Worm (Caenorhabditis elegans) whole organism, L2 larva: ENCODE results near the gene C44B7.7.
A peak's percentile ranks its signal among the peaks of the same experiment; 100 is the strongest.

ENCODE experiments used
- C34F6.9 ChIP-seq: fragments of 150-350 bp; optimal IDR thresholded peaks from 2 replicates; lab custom pipeline; 2014; ENCODE audit warnings: missing biosample characterization, missing genetic modification characterization
- F13H6.1 ChIP-seq: sonication (generic microtip); optimal IDR thresholded peaks from 2 replicates; lab custom pipeline; 2016; ENCODE audit warnings: missing genetic modification characterization, missing compliant biosample characterization
- Y55F3AM.14 ChIP-seq: fragments of 200-800 bp; sonication (Bioruptor generic); optimal IDR thresholded peaks from 2 replicates; lab custom pipeline; 2018; ENCODE audit warnings: mild to moderate bottlenecking, missing genetic modification characterization, missing compliant biosample characterization
- alr-1 ChIP-seq: fragments of 150-350 bp; optimal IDR thresholded peaks from 2 replicates; lab custom pipeline; 2014; ENCODE audit warnings: missing biosample characterization, missing genetic modification characterization
- aly-2 ChIP-seq: fragments of 150-350 bp; optimal IDR thresholded peaks from 2 replicates; lab custom pipeline; 2014; ENCODE audit warnings: missing biosample characterization, missing genetic modification characterization
- ama-1 ChIP-seq: fragments of 150-350 bp; optimal IDR thresholded peaks from 2 replicates; lab custom pipeline; 2018; ENCODE audit warnings: inconsistent platforms
- blmp-1 ChIP-seq: sonication (generic microtip); optimal IDR thresholded peaks from 2 replicates; lab custom pipeline; 2017; ENCODE audit warnings: missing genetic modification characterization, mild to moderate bottlenecking, missing compliant biosample characterization, antibody characterized with exemption, moderate library complexity; ENCODE audit not compliant: insufficient read depth
- ceh-16 ChIP-seq: fragments of 150-350 bp; optimal IDR thresholded peaks from 2 replicates; lab custom pipeline; 2014; ENCODE audit warnings: missing biosample characterization, missing genetic modification characterization
- ceh-82 ChIP-seq: fragments of 150-350 bp; optimal IDR thresholded peaks from 2 replicates; lab custom pipeline; 2014; ENCODE audit warnings: missing biosample characterization, missing genetic modification characterization
- crh-2 ChIP-seq: sonication (generic microtip); optimal IDR thresholded peaks from 2 replicates; lab custom pipeline; 2017; ENCODE audit warnings: missing biosample characterization, missing genetic modification characterization
- dmd-4 ChIP-seq: sonication (generic microtip); optimal IDR thresholded peaks from 2 replicates; lab custom pipeline; 2017; ENCODE audit warnings: missing biosample characterization, missing genetic modification characterization
- egl-27 ChIP-seq: sonication (generic microtip); optimal IDR thresholded peaks from 3 replicates; lab custom pipeline; 2017; ENCODE audit warnings: missing biosample characterization, missing genetic modification reagents, missing genetic modification characterization
- elt-1 ChIP-seq: fragments of 150-350 bp; optimal IDR thresholded peaks from 2 replicates; lab custom pipeline; 2014; ENCODE audit warnings: missing biosample characterization, missing genetic modification characterization
- elt-3 ChIP-seq: sonication (generic microtip); optimal IDR thresholded peaks from 2 replicates; lab custom pipeline; 2017; ENCODE audit warnings: missing biosample characterization, missing genetic modification characterization
- fos-1 ChIP-seq: fragments of 150-350 bp; optimal IDR thresholded peaks from 2 replicates; lab custom pipeline; 2014; ENCODE audit warnings: missing biosample characterization, missing genetic modification characterization
- gmeb-1 ChIP-seq: fragments of 150-350 bp; optimal IDR thresholded peaks from 2 replicates; lab custom pipeline; 2014; ENCODE audit warnings: missing biosample characterization, missing genetic modification characterization
- lin-11 ChIP-seq: fragments of 150-350 bp; sonication (generic microtip); optimal IDR thresholded peaks from 2 replicates; lab custom pipeline; 2014; ENCODE audit warnings: missing biosample characterization, missing genetic modification characterization, inconsistent platforms, mixed read lengths
- lin-13 ChIP-seq: fragments of 150-350 bp; optimal IDR thresholded peaks from 2 replicates; lab custom pipeline; 2014; ENCODE audit warnings: missing biosample characterization, missing genetic modification reagents, missing genetic modification characterization
- lsy-2 ChIP-seq, 2 experiments: fragments of 150-350 bp in 1 of 2; sonication (generic microtip) in 1 of 2; optimal IDR thresholded peaks; 2 replicates each; lab custom pipeline; 2014 to 2017; ENCODE audit warnings: missing biosample characterization in 2 of 2, missing genetic modification characterization in 2 of 2
- mab-5 ChIP-seq: fragments of 150-350 bp; optimal IDR thresholded peaks from 2 replicates; lab custom pipeline; 2014; ENCODE audit warnings: missing biosample characterization, missing genetic modification characterization
- mbf-1 ChIP-seq: sonication (generic microtip); optimal IDR thresholded peaks from 2 replicates; lab custom pipeline; 2017; ENCODE audit warnings: missing biosample characterization, missing genetic modification characterization
- nhr-11 ChIP-seq: fragments of 150-350 bp; optimal IDR thresholded peaks from 2 replicates; lab custom pipeline; 2014; ENCODE audit warnings: missing biosample characterization, missing genetic modification characterization
- nhr-129 ChIP-seq: fragments of 150-350 bp; optimal IDR thresholded peaks from 2 replicates; lab custom pipeline; 2014; ENCODE audit warnings: missing biosample characterization, missing genetic modification characterization
- nhr-21 ChIP-seq: fragments of 150-350 bp; optimal IDR thresholded peaks from 2 replicates; lab custom pipeline; 2014; ENCODE audit warnings: missing biosample characterization, missing genetic modification characterization
- nhr-23 ChIP-seq: fragments of 150-350 bp; optimal IDR thresholded peaks from 2 replicates; lab custom pipeline; 2014; ENCODE audit warnings: missing biosample characterization, missing genetic modification reagents, missing genetic modification characterization
- nhr-237 ChIP-seq: fragments of 150-350 bp; optimal IDR thresholded peaks from 2 replicates; lab custom pipeline; 2014; ENCODE audit warnings: missing biosample characterization, missing genetic modification characterization
- nhr-25 ChIP-seq: fragments of 150-350 bp; sonication (generic microtip); optimal IDR thresholded peaks from 3 replicates; lab custom pipeline; 2014; ENCODE audit warnings: missing biosample characterization, missing genetic modification characterization
- nhr-6 ChIP-seq: fragments of 150-350 bp; optimal IDR thresholded peaks from 2 replicates; lab custom pipeline; 2014; ENCODE audit warnings: missing biosample characterization, missing genetic modification characterization
- nhr-77 ChIP-seq: fragments of 150-350 bp; optimal IDR thresholded peaks from 2 replicates; lab custom pipeline; 2014; ENCODE audit warnings: missing biosample characterization, missing genetic modification characterization
- peb-1 ChIP-seq: fragments of 150-350 bp; optimal IDR thresholded peaks from 2 replicates; lab custom pipeline; 2014; ENCODE audit warnings: missing biosample characterization, missing genetic modification characterization
- sem-4 ChIP-seq: fragments of 150-350 bp; optimal IDR thresholded peaks from 2 replicates; lab custom pipeline; 2014; ENCODE audit warnings: missing biosample characterization, missing genetic modification reagents, missing genetic modification characterization
- skn-1 ChIP-seq: sonication (generic microtip); optimal IDR thresholded peaks from 2 replicates; lab custom pipeline; 2017; ENCODE audit warnings: missing biosample characterization, missing genetic modification characterization
- sma-3 ChIP-seq: sonication (generic microtip); optimal IDR thresholded peaks from 2 replicates; lab custom pipeline; 2016; ENCODE audit warnings: missing genetic modification reagents, missing genetic modification characterization, missing compliant biosample characterization
- sma-9 ChIP-seq, 2 experiments: fragments of 150-350 bp in 1 of 2; sonication (generic microtip) in 1 of 2; optimal IDR thresholded peaks; 2 replicates each; lab custom pipeline; 2014 to 2016; ENCODE audit warnings: missing genetic modification characterization in 2 of 2, mild to moderate bottlenecking in 1 of 2, missing biosample characterization in 1 of 2, missing compliant biosample characterization in 1 of 2, missing genetic modification reagents in 1 of 2, moderate library complexity in 1 of 2
- snpc-4 ChIP-seq: fragments of 150-350 bp; optimal IDR thresholded peaks from 2 replicates; lab custom pipeline; 2014; ENCODE audit warnings: missing biosample characterization, missing genetic modification characterization
- unc-55 ChIP-seq: fragments of 150-350 bp; sonication (generic microtip); optimal IDR thresholded peaks from 3 replicates; lab custom pipeline; 2014; ENCODE audit warnings: missing biosample characterization, missing genetic modification reagents, missing genetic modification characterization
- unc-62 ChIP-seq: fragments of 150-350 bp; optimal IDR thresholded peaks from 2 replicates; lab custom pipeline; 2014; ENCODE audit warnings: missing biosample characterization, missing genetic modification reagents, missing genetic modification characterization
- ztf-1 ChIP-seq: fragments of 200-800 bp; sonication (Bioruptor generic); conservative IDR thresholded peaks from 2 replicates; pipeline ENCODE4 v1.3.6; 2022; ENCODE audit warnings: missing genetic modification characterization, missing compliant biosample characterization
- ztf-4 ChIP-seq: fragments of 150-350 bp; optimal IDR thresholded peaks from 2 replicates; lab custom pipeline; 2014; ENCODE audit warnings: missing biosample characterization, missing genetic modification characterization

Gene C44B7.7

ce11 chrII:6846723-6847122 lies 33.2 kb downstream of the C44B7.7 start:
- TF ChIP-seq nhr-21 (tag; lab: Kevin White, UChicago), result no peak

- TF ChIP-seq nhr-11 (tag; lab: Kevin White, UChicago), result no peak
- no peak for TF ChIP-seq nhr-6 (tag; lab: Kevin White, UChicago)
- TF ChIP-seq nhr-21 (tag; lab: Kevin White, UChicago), result no peak
- TF ChIP-seq nhr-237 (tag; lab: Kevin White, UChicago), result no peak
- peak; percentile 74 for TF ChIP-seq egl-27 (tag; lab: Kevin White, UChicago)
- TF ChIP-seq blmp-1 (tag; lab: Kevin White, UChicago), result peak; percentile 42
- no peak for TF ChIP-seq nhr-129
- TF ChIP-seq C34F6.9, result peak; percentile 6
- TF ChIP-seq fos-1 (tag; lab: Kevin White, UChicago), result peak; percentile 29
- no peak for TF ChIP-seq sma-3 (GFP tag; lab: Kevin White, UChicago)
- TF ChIP-seq lsy-2 (tag; optimal IDR thresholded peaks at IDR 0.05; lab: Kevin White, UChicago), result peak in 1 of 2 experiments; percentile 18
- TF ChIP-seq lin-11 (tag; lab: Kevin White, UChicago), result no peak
- peak; percentile 3 for TF ChIP-seq nhr-25 (tag; lab: Kevin White, UChicago)
- TF ChIP-seq gmeb-1, result peak; percentile 18
These were observed 34.9 kb downstream of the C44B7.7 start for ce11 chrII:6845006-6845459.

ce11 chrII:6844227-6845005 lies 35.6 kb downstream of the C44B7.7 start:
- TF ChIP-seq F13H6.1 (tag; lab: Kevin White, UChicago) (no peak), nhr-129 (peak; percentile 24), Y55F3AM.14 (GFP tag; lab: Kevin White, UChicago) (no peak), C34F6.9 (peak; percentile 30), lin-11 (tag; lab: Kevin White, UChicago) (no peak), lsy-2 (tag; optimal IDR thresholded peaks at IDR 0.05; lab: Kevin White, UChicago) (peak in 1 of 2 experiments; percentile 31), sma-9 (GFP tag; optimal IDR thresholded peaks at IDR 0.05; lab: Kevin White, UChicago) (peak; percentile 5), sma-9 (tag; optimal IDR thresholded peaks at IDR 0.05; lab: Kevin White, UChicago) (no peak), egl-27 (tag; lab: Kevin White, UChicago) (peak; percentile 47), unc-62 (no peak), lin-13 (no peak), unc-55 (GFP tag; lab: Kevin White, UChicago) (peak; percentile 38), nhr-77 (tag; lab: Kevin White, UChicago) (no peak), sma-3 (GFP tag; lab: Kevin White, UChicago) (no peak), mbf-1 (tag; lab: Kevin White, UChicago) (no peak), crh-2 (tag; lab: Kevin White, UChicago) (peak; percentile 20), peb-1 (tag; lab: Kevin White, UChicago) (no peak), nhr-21 (tag; lab: Kevin White, UChicago) (no peak), skn-1 (no peak)

- TF ChIP-seq ztf-4 (tag; lab: Kevin White, UChicago), result no peak
- no peak for TF ChIP-seq ama-1 (lab: Kevin White, UChicago)
- TF ChIP-seq ztf-1 (GFP tag; lab: Robert Waterston, UW), result no peak
- TF ChIP-seq sem-4, result no peak
- no peak for TF ChIP-seq mbf-1 (tag; lab: Kevin White, UChicago)
- no peak for TF ChIP-seq snpc-4 (tag; lab: Kevin White, UChicago)
- TF ChIP-seq Y55F3AM.14 (GFP tag; lab: Kevin White, UChicago), result no peak
- no peak for TF ChIP-seq blmp-1 (tag; lab: Kevin White, UChicago)
- TF ChIP-seq nhr-11 (tag; lab: Kevin White, UChicago), result no peak
- no peak for TF ChIP-seq elt-1 (tag; lab: Kevin White, UChicago)
- TF ChIP-seq alr-1 (tag; lab: Kevin White, UChicago), result no peak
- TF ChIP-seq nhr-25 (tag; lab: Kevin White, UChicago), result peak; percentile 6
- TF ChIP-seq elt-3 (tag; lab: Kevin White, UChicago), result no peak
- TF ChIP-seq lsy-2 (tag; optimal IDR thresholded peaks at IDR 0.05; lab: Kevin White, UChicago), result no peak
- TF ChIP-seq dmd-4 (tag; lab: Kevin White, UChicago), result no peak
- TF ChIP-seq fos-1 (tag; lab: Kevin White, UChicago), result no peak
- TF ChIP-seq sma-9 (GFP tag; optimal IDR thresholded peaks at IDR 0.05; lab: Kevin White, UChicago), result peak; percentile 47
- no peak for TF ChIP-seq sma-9 (tag; optimal IDR thresholded peaks at IDR 0.05; lab: Kevin White, UChicago)
- TF ChIP-seq mab-5 (tag; lab: Kevin White, UChicago), result peak; percentile 9
- no peak for TF ChIP-seq aly-2 (tag; lab: Kevin White, UChicago)
- TF ChIP-seq egl-27 (tag; lab: Kevin White, UChicago), result peak; percentile 39
- TF ChIP-seq ceh-16 (tag; lab: Kevin White, UChicago), result no peak
- no peak for TF ChIP-seq nhr-23
- peak; percentile 54 for TF ChIP-seq F13H6.1 (tag; lab: Kevin White, UChicago)
- TF ChIP-seq sma-3 (GFP tag; lab: Kevin White, UChicago), result peak; percentile 8
- TF ChIP-seq skn-1, result no peak
- no peak for TF ChIP-seq unc-62
- no peak for TF ChIP-seq ceh-82
These were observed 36.3 kb downstream of the C44B7.7 start for ce11 chrII:6843680-6844079.
